Fruit fly (Drosophila melanogaster): Measurements from ENCODE around the gene CG4045.

DNA sequence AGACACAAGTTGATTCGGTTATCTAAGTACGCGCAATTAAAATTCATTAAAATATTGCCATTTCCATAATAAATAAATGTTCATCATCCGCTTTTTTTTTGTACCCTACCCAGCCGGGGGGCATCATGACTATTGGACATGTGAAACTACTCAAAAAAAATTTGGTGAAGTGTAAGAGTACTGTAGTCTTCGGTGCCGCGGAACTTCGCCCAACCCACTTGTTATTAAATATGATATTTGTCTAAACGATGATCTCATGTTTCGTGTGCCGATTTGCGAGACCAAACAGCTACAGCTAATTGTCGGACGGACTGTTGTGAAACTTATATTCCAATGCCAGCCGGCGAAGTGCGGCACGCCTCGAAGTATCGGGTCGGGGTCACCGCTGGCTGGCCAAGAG lies 13.1 kb upstream of the CG4045 start:
- TF ChIP-seq CG13424 (tag; optimal IDR thresholded peaks at IDR 0.05) (no peak), h (optimal IDR thresholded peaks at IDR 0.05) (no peak), Mes4 (GFP tag; optimal IDR thresholded peaks at IDR 0.05) (no peak), CG1832 (GFP tag; optimal IDR thresholded peaks at IDR 0.05) (no peak), CG11695 (GFP tag; IDR thresholded peaks at IDR 0.05) (no peak), fu2 (GFP tag; optimal IDR thresholded peaks at IDR 0.05) (no peak), CG17829 (tag; optimal IDR thresholded peaks at IDR 0.05) (no peak), kay (GFP tag; optimal IDR thresholded peaks at IDR 0.05) (no peak), Trl (optimal IDR thresholded peaks at IDR 0.05) (no peak), Trl (GFP tag; optimal IDR thresholded peaks at IDR 0.05) (no peak), Optix (GFP tag; IDR thresholded peaks at IDR 0.05) (no peak), CG18764 (GFP tag; optimal IDR thresholded peaks at IDR 0.05) (no peak), CG32772 (GFP tag; IDR thresholded peaks at IDR 0.05) (no peak), slp2 (GFP tag; optimal IDR thresholded peaks at IDR 0.05) (no peak)

Data from whole organism, embryonic.